Worm (Caenorhabditis elegans) whole organism, young adult: ENCODE measurements around the gene str-87.

ENCODE experiments used
- B0019.2 ChIP-seq: fragments of 200-800 bp; sonication (Bioruptor generic); conservative IDR thresholded peaks from 2 replicates; pipeline ENCODE4 v1.3.6; 2022; ENCODE audit warnings: missing genetic modification reagents, missing genetic modification characterization, missing compliant biosample characterization
- B0261.1 ChIP-seq: sonication (generic microtip); optimal IDR thresholded peaks from 2 replicates; lab custom pipeline; 2016; ENCODE audit warnings: mild to moderate bottlenecking, missing genetic modification characterization, moderate library complexity, missing compliant biosample characterization
- B0336.3 ChIP-seq: fragments of 200-800 bp; sonication (Bioruptor generic); IDR thresholded peaks from 2 replicates; pipeline ENCODE4 v1.3.6; 2022; ENCODE audit warnings: missing genetic modification characterization, missing compliant biosample characterization
- F23B12.7 ChIP-seq: sonication (generic microtip); optimal IDR thresholded peaks from 2 replicates; lab custom pipeline; 2017; ENCODE audit warnings: missing genetic modification characterization, mild to moderate bottlenecking, missing compliant biosample characterization, antibody characterized with exemption, moderate library complexity; ENCODE audit not compliant: insufficient read depth
- F33H1.4 ChIP-seq: fragments of 200-800 bp; sonication (Bioruptor generic); IDR thresholded peaks from 2 replicates; pipeline ENCODE4 v1.3.6; 2022; ENCODE audit warnings: missing genetic modification reagents, missing genetic modification characterization, missing compliant biosample characterization
- F37B4.10 ChIP-seq: fragments of 200-800 bp; sonication (Bioruptor generic); IDR thresholded peaks from 2 replicates; pipeline ENCODE4 v1.3.6; 2022; ENCODE audit warnings: missing genetic modification characterization, missing compliant biosample characterization
- F39B2.1 ChIP-seq: fragments of 200-800 bp; sonication (Bioruptor generic); IDR thresholded peaks from 2 replicates; pipeline ENCODE4 v1.3.6; 2022; ENCODE audit warnings: missing genetic modification reagents, missing genetic modification characterization, missing compliant biosample characterization
- K11D2.4 ChIP-seq: fragments of 200-800 bp; sonication (Bioruptor generic); IDR thresholded peaks from 2 replicates; pipeline ENCODE4 v1.3.6; 2022; ENCODE audit warnings: missing genetic modification reagents, missing genetic modification characterization, missing compliant biosample characterization
- T07F8.4 ChIP-seq: sonication (generic microtip); optimal IDR thresholded peaks from 2 replicates; lab custom pipeline; 2016; ENCODE audit warnings: mild to moderate bottlenecking, missing genetic modification characterization, moderate library complexity, missing compliant biosample characterization
- Y53G8AR.9 ChIP-seq: fragments of 200-800 bp; sonication (Bioruptor generic); conservative IDR thresholded peaks from 2 replicates; pipeline ENCODE4 v1.3.6; 2022; ENCODE audit warnings: missing genetic modification reagents, missing genetic modification characterization, missing compliant biosample characterization
- Y67H2A.10 ChIP-seq: fragments of 200-800 bp; sonication (Bioruptor generic); conservative IDR thresholded peaks from 2 replicates; pipeline ENCODE4 v1.3.6; 2022; ENCODE audit warnings: missing genetic modification reagents, missing genetic modification characterization, missing compliant biosample characterization
- ama-1 ChIP-seq, 3 experiments: fragments of 150-350 bp in 1 of 3; sonication (generic microtip) in 2 of 3; optimal IDR thresholded peaks; 2 replicates each; lab custom pipeline; 2014 to 2018; ENCODE audit warnings: missing biosample characterization in 2 of 3, missing genetic modification characterization in 2 of 3, missing genetic modification reagents in 2 of 3
- atf-7 ChIP-seq: sonication (generic microtip); optimal IDR thresholded peaks from 2 replicates; lab custom pipeline; 2017; ENCODE audit warnings: mild to moderate bottlenecking, missing genetic modification characterization, missing compliant biosample characterization
- athp-1 ChIP-seq: sonication (generic microtip); optimal IDR thresholded peaks from 2 replicates; lab custom pipeline; 2017; ENCODE audit warnings: mild to moderate bottlenecking, missing genetic modification characterization, missing compliant biosample characterization
- attf-6 ChIP-seq: fragments of 200-800 bp; sonication (Bioruptor generic); IDR thresholded peaks from 2 replicates; pipeline ENCODE4 v1.3.6; 2022; ENCODE audit warnings: missing genetic modification reagents, missing genetic modification characterization, missing compliant biosample characterization
- ccch-3 ChIP-seq: fragments of 200-800 bp; sonication (Bioruptor generic); optimal IDR thresholded peaks from 2 replicates; lab custom pipeline; 2018; ENCODE audit warnings: mild to moderate bottlenecking, missing genetic modification characterization, missing compliant biosample characterization
- cebp-2 ChIP-seq: fragments of 200-800 bp; sonication (Bioruptor generic); IDR thresholded peaks from 2 replicates; pipeline ENCODE4 v1.3.6; 2022; ENCODE audit warnings: missing genetic modification characterization, missing compliant biosample characterization
- ceh-27 ChIP-seq: fragments of 200-800 bp; sonication (Bioruptor generic); optimal IDR thresholded peaks from 2 replicates; lab custom pipeline; 2018; ENCODE audit warnings: mild to moderate bottlenecking, missing genetic modification characterization, moderate library complexity, missing compliant biosample characterization
- ceh-79 ChIP-seq: sonication (generic microtip); optimal IDR thresholded peaks from 2 replicates; lab custom pipeline; 2017; ENCODE audit warnings: mild to moderate bottlenecking, missing genetic modification characterization, missing compliant biosample characterization
- die-1 ChIP-seq: sonication (generic microtip); optimal IDR thresholded peaks from 2 replicates; lab custom pipeline; 2016; ENCODE audit warnings: missing genotype, mild to moderate bottlenecking, missing genetic modification characterization, missing compliant biosample characterization
- dpff-1 ChIP-seq: sonication (generic microtip); optimal IDR thresholded peaks from 2 replicates; lab custom pipeline; 2017; ENCODE audit warnings: mild to moderate bottlenecking, missing genetic modification characterization, missing compliant biosample characterization
- egl-18 ChIP-seq: fragments of 200-800 bp; sonication (Bioruptor generic); IDR thresholded peaks from 2 replicates; pipeline ENCODE4 v1.3.6; 2022; ENCODE audit warnings: missing genetic modification reagents, missing genetic modification characterization, missing compliant biosample characterization
- ekl-4 ChIP-seq: fragments of 200-800 bp; sonication (Bioruptor generic); IDR thresholded peaks from 2 replicates; pipeline ENCODE4 v1.3.6; 2022; ENCODE audit warnings: missing genetic modification reagents, missing genetic modification characterization, missing compliant biosample characterization
- fkh-3 ChIP-seq: sonication (generic microtip); optimal IDR thresholded peaks from 2 replicates; lab custom pipeline; 2016; ENCODE audit warnings: mild to moderate bottlenecking, missing genetic modification characterization, missing compliant biosample characterization
- gei-17 ChIP-seq: fragments of 200-800 bp; sonication (Bioruptor generic); optimal IDR thresholded peaks from 2 replicates; lab custom pipeline; 2018; ENCODE audit warnings: mild to moderate bottlenecking, missing genetic modification characterization, missing compliant biosample characterization
- hlh-12 ChIP-seq: sonication (generic microtip); optimal IDR thresholded peaks from 2 replicates; lab custom pipeline; 2016; ENCODE audit warnings: missing genetic modification characterization, missing compliant biosample characterization
- hmg-1.2 ChIP-seq: fragments of 200-800 bp; sonication (Bioruptor generic); IDR thresholded peaks from 2 replicates; pipeline ENCODE4 v1.3.6; 2022; ENCODE audit warnings: missing genetic modification reagents, missing genetic modification characterization, missing compliant biosample characterization
- let-607 ChIP-seq, 2 experiments: fragments of 200-800 bp in 1 of 2; sonication (Bioruptor generic) in 1 of 2; sonication (generic microtip) in 1 of 2; optimal IDR thresholded peaks; 2 replicates each; lab custom pipeline; 2016 to 2018; ENCODE audit warnings: mild to moderate bottlenecking in 2 of 2, missing compliant biosample characterization in 2 of 2, missing genetic modification characterization in 2 of 2, moderate library complexity in 2 of 2, missing genotype in 1 of 2
- lir-1 ChIP-seq: fragments of 200-800 bp; sonication (Bioruptor generic); conservative IDR thresholded peaks from 2 replicates; pipeline ENCODE4 v1.3.6; 2022; ENCODE audit warnings: missing genetic modification reagents, missing genetic modification characterization, missing compliant biosample characterization
- nfyb-1 ChIP-seq: fragments of 200-800 bp; sonication (Bioruptor generic); IDR thresholded peaks from 2 replicates; pipeline ENCODE4 v1.3.6; 2022; ENCODE audit warnings: missing genetic modification reagents, missing genetic modification characterization, missing compliant biosample characterization
- nhr-120 ChIP-seq: fragments of 200-800 bp; sonication (Bioruptor generic); IDR thresholded peaks from 2 replicates; pipeline ENCODE4 v1.3.6; 2022; ENCODE audit warnings: missing genetic modification characterization, missing compliant biosample characterization
- nhr-179 ChIP-seq: sonication (generic microtip); optimal IDR thresholded peaks from 2 replicates; lab custom pipeline; 2016; ENCODE audit warnings: mild to moderate bottlenecking, missing genetic modification characterization, missing compliant biosample characterization
- pha-4 ChIP-seq: fragments of 150-350 bp; sonication (generic microtip); optimal IDR thresholded peaks from 2 replicates; lab custom pipeline; 2014; ENCODE audit warnings: missing biosample characterization, missing genetic modification reagents, missing genetic modification characterization
- sdz-38 ChIP-seq: sonication (generic microtip); optimal IDR thresholded peaks from 2 replicates; lab custom pipeline; 2016; ENCODE audit warnings: missing genotype, missing genetic modification characterization, missing compliant biosample characterization
- sea-2 ChIP-seq: fragments of 200-800 bp; sonication (Bioruptor generic); IDR thresholded peaks from 2 replicates; pipeline ENCODE4 v1.3.6; 2022; ENCODE audit warnings: missing genetic modification characterization, missing compliant biosample characterization
- snpc-1.1 ChIP-seq: sonication (generic microtip); optimal IDR thresholded peaks from 2 replicates; lab custom pipeline; 2017; ENCODE audit warnings: missing genetic modification characterization, mild to moderate bottlenecking, missing compliant biosample characterization, antibody characterized with exemption, moderate library complexity, missing genotype, missing genetic modification reagents; ENCODE audit not compliant: insufficient read depth
- snpc-3.4 ChIP-seq: sonication (generic microtip); optimal IDR thresholded peaks from 2 replicates; lab custom pipeline; 2017; ENCODE audit warnings: missing genetic modification characterization, mild to moderate bottlenecking, missing compliant biosample characterization, antibody characterized with exemption, moderate library complexity, missing genotype, missing genetic modification reagents
- tbp1 ChIP-seq: fragments of 200-800 bp; sonication (Bioruptor generic); optimal IDR thresholded peaks from 2 replicates; lab custom pipeline; 2018; ENCODE audit warnings: mild to moderate bottlenecking, missing genetic modification characterization, missing compliant biosample characterization
- tbx-9 ChIP-seq: sonication (generic microtip); optimal IDR thresholded peaks from 2 replicates; lab custom pipeline; 2016; ENCODE audit warnings: borderline replicate concordance, missing genetic modification characterization, inconsistent platforms, missing compliant biosample characterization
- tlf-1 ChIP-seq: fragments of 200-800 bp; sonication (Bioruptor generic); optimal IDR thresholded peaks from 2 replicates; lab custom pipeline; 2018; ENCODE audit warnings: mild to moderate bottlenecking, missing genetic modification characterization, missing compliant biosample characterization
- unc-130 ChIP-seq: sonication (generic microtip); optimal IDR thresholded peaks from 2 replicates; lab custom pipeline; 2016; ENCODE audit warnings: missing genetic modification reagents, missing genetic modification characterization, missing compliant biosample characterization
- xnd-1 ChIP-seq: sonication (generic microtip); optimal IDR thresholded peaks from 2 replicates; lab custom pipeline; 2016; ENCODE audit warnings: missing genotype, missing genetic modification reagents, missing genetic modification characterization, missing compliant biosample characterization
- zim-3 ChIP-seq: sonication (generic microtip); optimal IDR thresholded peaks from 2 replicates; lab custom pipeline; 2017; ENCODE audit warnings: mild to moderate bottlenecking, missing genetic modification characterization, moderate library complexity, missing compliant biosample characterization
- ztf-6 ChIP-seq: fragments of 200-800 bp; sonication (Bioruptor generic); IDR thresholded peaks from 2 replicates; pipeline ENCODE4 v1.3.6; 2022; ENCODE audit warnings: missing genetic modification reagents, missing genetic modification characterization, missing compliant biosample characterization

Gene str-87

ce11 chrV:8994801-8995200, 6.8 kb upstream of the str-87 start, which contains the start of gene F59E11.5:
Gene F59E11.5, plus strand, starts transcription at chrV:8995101.
- TF ChIP-seq dpff-1 (tag; lab: Kevin White, UChicago) (no peak), zim-3 (tag; lab: Kevin White, UChicago) (no peak), tbx-9 (tag; lab: Kevin White, UChicago) (no peak), unc-130 (GFP tag; lab: Kevin White, UChicago) (no peak), sea-2 (no peak), hlh-12 (no peak), sdz-38 (no peak), lir-1 (GFP tag; lab: Robert Waterston, UW) (no peak), T07F8.4 (tag; lab: Kevin White, UChicago) (no peak), attf-6 (GFP tag; lab: Robert Waterston, UW) (no peak), hmg-1.2 (no peak)

DNA sequence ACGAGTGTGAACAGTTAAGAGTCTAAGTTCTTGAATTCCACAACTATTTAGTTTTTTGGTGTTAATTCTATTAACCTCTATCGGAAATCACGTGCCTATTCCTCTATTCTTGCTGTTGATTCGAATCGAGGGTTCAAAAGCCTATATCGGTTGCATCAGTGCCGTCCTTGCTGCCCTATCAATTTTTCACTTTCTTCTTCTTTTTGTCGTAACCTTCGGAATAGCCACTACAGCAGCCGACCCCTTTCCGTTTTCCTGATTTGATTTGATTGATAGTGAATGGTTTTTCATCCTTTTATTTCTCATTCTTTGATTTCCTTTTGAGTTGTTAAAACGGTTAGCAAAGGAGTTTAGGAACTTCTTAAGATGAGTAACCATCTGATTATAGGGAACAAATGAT, 6.3 kb upstream of the str-87 start:
- TF ChIP-seq fkh-3 (tag; lab: Kevin White, UChicago) (no peak), K11D2.4 (GFP tag; lab: Robert Waterston, UW) (no peak), xnd-1 (no peak), gei-17 (GFP tag; lab: Kevin White, UChicago) (no peak), T07F8.4 (tag; lab: Kevin White, UChicago) (no peak), egl-18 (GFP tag; lab: Robert Waterston, UW) (no peak)

ce11 chrV:8991679-8992078, 3.7 kb upstream of the str-87 start, which contains the start of gene F59E11.6:
Gene F59E11.6, plus strand, starts transcription at chrV:8991789.
- no peak for TF ChIP-seq tbp1 (GFP tag; lab: Kevin White, UChicago)
- no peak for TF ChIP-seq ama-1 (optimal IDR thresholded peaks at IDR 0.05; lab: Kevin White, UChicago)
- no peak for TF ChIP-seq ama-1 (GFP tag; optimal IDR thresholded peaks at IDR 0.05; lab: Kevin White, UChicago)
- no peak for TF ChIP-seq tlf-1 (GFP tag; lab: Kevin White, UChicago)
- no peak for TF ChIP-seq cebp-2 (GFP tag; lab: Robert Waterston, UW)
- TF ChIP-seq pha-4 (tag; lab: Kevin White, UChicago): no peak
- no peak for TF ChIP-seq die-1 (tag; lab: Kevin White, UChicago)
- TF ChIP-seq nhr-179 (tag; lab: Kevin White, UChicago): no peak
- no peak for TF ChIP-seq B0019.2 (GFP tag; lab: Robert Waterston, UW)
- TF ChIP-seq ccch-3 (GFP tag; lab: Kevin White, UChicago): no peak
- no peak for TF ChIP-seq F23B12.7
- no peak for TF ChIP-seq Y67H2A.10 (GFP tag; lab: Robert Waterston, UW)
- no peak for TF ChIP-seq atf-7 (tag; lab: Kevin White, UChicago)
- no peak for TF ChIP-seq zim-3 (tag; lab: Kevin White, UChicago)

- TF ChIP-seq ceh-79 (tag; lab: Kevin White, UChicago) (no peak), nhr-120 (GFP tag; lab: Robert Waterston, UW) (no peak), F37B4.10 (GFP tag; lab: Robert Waterston, UW) (no peak), snpc-1.1 (no peak), Y53G8AR.9 (GFP tag; lab: Robert Waterston, UW) (no peak), let-607 (tag; optimal IDR thresholded peaks at IDR 0.05; lab: Kevin White, UChicago) (no peak), atf-7 (tag; lab: Kevin White, UChicago) (no peak), nfyb-1 (no peak), ztf-6 (GFP tag; lab: Robert Waterston, UW) (no peak), athp-1 (tag; lab: Kevin White, UChicago) (no peak), F39B2.1 (GFP tag; lab: Robert Waterston, UW) (no peak), B0336.3 (GFP tag; lab: Robert Waterston, UW) (no peak), tbp1 (GFP tag; lab: Kevin White, UChicago) (no peak), tbx-9 (tag; lab: Kevin White, UChicago) (no peak), ceh-27 (GFP tag; lab: Kevin White, UChicago) (no peak), snpc-3.4 (no peak), B0261.1 (tag; lab: Kevin White, UChicago) (no peak), gei-17 (GFP tag; lab: Kevin White, UChicago) (no peak), ekl-4 (GFP tag; lab: Robert Waterston, UW) (no peak), F33H1.4 (GFP tag; lab: Robert Waterston, UW) (no peak)
These were observed 2.2 kb upstream of the str-87 start, which contains the start of gene F59E11.7 for ce11 chrV:8990194-8990649. Gene F59E11.7, plus strand, starts transcription at chrV:8990244.
